Fruit fly (Drosophila melanogaster): ENCODE measurements around the gene Pop1.

The Pop1 gene

DNA sequence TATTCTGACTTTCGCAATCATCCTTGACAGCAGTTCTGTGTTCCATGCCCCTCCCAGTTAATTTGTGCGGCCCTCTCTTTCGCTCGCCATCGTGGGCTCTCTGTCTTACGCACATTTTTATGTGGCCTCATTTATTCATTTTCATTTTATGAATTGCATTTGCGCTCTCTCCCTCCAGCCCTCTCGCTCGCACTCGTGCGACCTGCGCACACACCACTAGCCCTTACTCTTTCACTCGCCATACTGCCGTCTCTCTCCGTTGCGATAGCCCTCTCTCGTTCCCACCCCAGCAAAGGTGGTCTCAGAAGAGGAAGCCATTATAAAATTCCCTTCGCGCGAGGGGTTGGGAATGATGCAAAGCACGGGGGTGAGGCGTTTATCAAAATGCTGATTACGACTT is 43.0 kb upstream of the Pop1 start (continued):
- TF ChIP-seq CG12391 (tag; optimal IDR thresholded peaks at IDR 0.05) = no peak
- no peak for TF ChIP-seq BEAF-32 (GFP tag; optimal IDR thresholded peaks at IDR 0.05)
- TF ChIP-seq CoRest (tag; optimal IDR thresholded peaks at IDR 0.05) = peak; percentile 36
- no peak for TF ChIP-seq Sry-δ (GFP tag; optimal IDR thresholded peaks at IDR 0.05)
- no peak for TF ChIP-seq CG10654 (GFP tag; optimal IDR thresholded peaks at IDR 0.05)
- TF ChIP-seq Hr51 (GFP tag; optimal IDR thresholded peaks at IDR 0.05) = no peak
- no peak for TF ChIP-seq CG10462 (GFP tag; optimal IDR thresholded peaks at IDR 0.05)
- TF ChIP-seq chn (GFP tag; optimal IDR thresholded peaks at IDR 0.05) = no peak
- TF ChIP-seq HLH54F (GFP tag; optimal IDR thresholded peaks at IDR 0.05) = no peak
- TF ChIP-seq CG8089 (GFP tag; optimal IDR thresholded peaks at IDR 0.05) = no peak
- TF ChIP-seq CG31224 (GFP tag; IDR thresholded peaks at IDR 0.05) = no peak
- no peak for TF ChIP-seq CG31441 (GFP tag; IDR thresholded peaks at IDR 0.05)
- TF ChIP-seq crc (GFP tag; optimal IDR thresholded peaks at IDR 0.05) = no peak

DNA sequence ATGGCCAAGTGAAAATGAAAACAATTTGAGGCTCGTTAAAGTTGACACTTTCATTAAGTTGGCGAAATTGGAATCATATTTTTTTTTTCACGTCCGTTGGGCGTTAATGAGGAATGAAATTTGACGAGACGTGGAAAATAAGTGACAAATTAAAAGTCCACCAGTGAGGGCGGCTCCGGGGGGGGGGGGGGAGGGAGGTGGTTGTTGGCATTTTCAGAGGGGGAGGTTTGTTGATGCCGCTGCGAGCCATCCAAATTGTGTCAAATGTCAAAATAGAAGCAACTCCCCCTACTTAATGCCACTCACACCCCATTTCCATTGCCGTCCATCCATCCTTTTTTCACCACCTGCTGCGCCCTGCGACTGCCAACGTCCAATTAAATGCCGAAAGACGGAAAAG is 35.4 kb upstream of the Pop1 start:
- no peak for TF ChIP-seq hth (optimal IDR thresholded peaks at IDR 0.05)
- TF ChIP-seq Nf-YC (tag; optimal IDR thresholded peaks at IDR 0.05) = peak; percentile 44
- TF ChIP-seq CG10267 (tag; optimal IDR thresholded peaks at IDR 0.05) = no peak
- peak; percentile 51; the same call in 1 of the 2 replicates for TF ChIP-seq crol (GFP tag; IDR thresholded peaks at IDR 0.05)
- TF ChIP-seq CG9932 (GFP tag; IDR thresholded peaks at IDR 0.05) = no peak
- TF ChIP-seq CG14667 (GFP tag; IDR thresholded peaks at IDR 0.05) = no peak
- no peak for TF ChIP-seq Pdp1 (GFP tag; optimal IDR thresholded peaks at IDR 0.05)
- TF ChIP-seq wdn (GFP tag; IDR thresholded peaks at IDR 0.05) = no peak
- TF ChIP-seq pum (GFP tag; optimal IDR thresholded peaks at IDR 0.05) = no peak
- TF ChIP-seq ci (GFP tag; IDR thresholded peaks at IDR 0.05) = no peak
- no peak for TF ChIP-seq CG8290 (GFP tag; optimal IDR thresholded peaks at IDR 0.05)
- no peak for TF ChIP-seq CG8290 (tag; optimal IDR thresholded peaks at IDR 0.05)
- no peak for TF ChIP-seq sisA (GFP tag; IDR thresholded peaks at IDR 0.05)
- peak; percentile 75 for TF ChIP-seq Nf-YB (GFP tag; optimal IDR thresholded peaks at IDR 0.05)
- TF ChIP-seq Mad (GFP tag; optimal IDR thresholded peaks at IDR 0.05) = no peak
- TF ChIP-seq CG1603 (tag; optimal IDR thresholded peaks at IDR 0.05) = no peak
- TF ChIP-seq bowl (GFP tag; IDR thresholded peaks at IDR 0.05) = no peak
- no peak for TF ChIP-seq slou (GFP tag; optimal IDR thresholded peaks at IDR 0.05)
- no peak for TF ChIP-seq HHEX (GFP tag; optimal IDR thresholded peaks at IDR 0.05)
- TF ChIP-seq CG33213 (GFP tag; optimal IDR thresholded peaks at IDR 0.05) = no peak
- no peak for TF ChIP-seq CG1832 (GFP tag; optimal IDR thresholded peaks at IDR 0.05)

DNA sequence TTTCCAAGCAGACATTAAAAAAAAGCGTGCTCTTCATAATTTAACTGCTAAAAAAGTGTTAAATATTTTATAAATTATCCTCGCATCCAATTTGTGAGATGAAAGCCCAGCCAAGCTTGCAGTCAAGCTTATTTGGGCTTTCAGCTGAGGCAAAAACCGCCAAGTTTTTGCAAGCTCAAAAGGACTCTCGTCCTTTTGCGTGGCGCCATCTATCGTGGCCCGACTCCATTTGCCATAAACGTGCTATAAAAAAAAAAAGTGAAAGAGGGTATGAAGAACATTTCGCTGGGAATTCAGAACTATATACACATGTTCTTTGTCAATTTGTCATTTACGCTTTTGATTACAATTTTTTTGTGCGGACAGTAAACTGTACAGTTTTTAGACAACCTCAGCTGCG is 34.0 kb upstream of the Pop1 start:
- TF ChIP-seq CTCF (GFP tag; optimal IDR thresholded peaks at IDR 0.05) (peak; percentile 86), PHDP (tag; optimal IDR thresholded peaks at IDR 0.05) (no peak), CG7745 (tag; optimal IDR thresholded peaks at IDR 0.05) (no peak), CG2875 (GFP tag; optimal IDR thresholded peaks at IDR 0.05) (no peak), ato (GFP tag; IDR thresholded peaks at IDR 0.05; ENCODE audit: partially characterized antibody) (no peak)

DNA sequence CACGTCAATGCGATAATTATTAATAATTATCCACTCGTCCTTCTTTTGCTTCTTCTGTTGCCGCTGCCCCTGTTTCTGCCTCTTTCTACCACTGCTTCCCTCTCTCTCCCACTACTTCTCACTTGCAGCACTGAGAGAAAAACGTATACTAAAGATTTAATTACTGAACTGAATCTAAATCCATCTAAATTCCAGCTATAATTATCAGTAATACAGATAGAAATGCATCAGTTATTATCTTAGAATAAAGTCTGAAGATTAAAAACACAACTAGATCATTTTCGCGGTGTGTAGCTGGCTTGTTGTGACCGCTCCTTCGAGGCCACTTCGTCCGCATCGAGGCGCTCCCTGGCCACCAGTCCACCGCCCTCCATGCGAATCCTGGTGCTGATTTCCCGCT is 32.5 kb upstream of the Pop1 start:
- TF ChIP-seq gro (GFP tag; optimal IDR thresholded peaks at IDR 0.05) (no peak), CG10209 (GFP tag; optimal IDR thresholded peaks at IDR 0.05) (no peak), prd (optimal IDR thresholded peaks at IDR 0.05) (no peak), prd (GFP tag; IDR thresholded peaks at IDR 0.05) (peak; percentile 64; the same call in 2 of the 3 replicates)
